Fruit fly (Drosophila melanogaster): ENCODE data around the gene CG14377.
A peak's percentile ranks its signal among the peaks of the same experiment; 100 is the strongest.

The CG14377 gene

DNA sequence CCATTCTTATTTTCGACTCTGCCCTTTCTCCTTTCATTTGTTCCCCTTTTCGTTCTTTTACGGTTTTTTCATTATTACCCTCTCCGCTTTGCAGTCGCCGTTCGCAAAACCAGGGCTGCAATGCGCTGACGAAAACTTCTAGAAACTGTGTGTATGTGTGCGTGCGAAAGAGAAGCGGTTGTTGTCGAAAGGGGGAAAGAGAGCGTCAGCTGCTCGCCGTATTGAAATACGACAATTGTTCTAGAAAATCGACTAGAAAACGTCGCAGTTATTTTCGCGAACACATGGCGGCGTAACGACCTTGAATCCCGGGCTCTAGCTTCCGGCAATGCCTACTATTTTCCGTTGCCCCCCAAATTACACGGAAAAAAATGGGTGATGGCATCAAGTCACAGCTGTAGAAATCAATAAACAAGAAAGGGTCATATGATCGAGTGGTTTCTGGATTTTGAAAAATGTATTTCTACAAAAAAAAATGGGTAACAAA, 14.9 kb upstream of the CG14377 start (continued):
- TF ChIP-seq CG7372 (GFP tag; IDR thresholded peaks at IDR 0.05) (no peak), Dll (GFP tag; IDR thresholded peaks at IDR 0.05; ENCODE audit: partially characterized antibody) (0 out of 4 replicates have a peak, but pooled peaks have one; percentile 24), CG9817 (tag; optimal IDR thresholded peaks at IDR 0.05) (no peak), Hmx (GFP tag; optimal IDR thresholded peaks at IDR 0.05) (no peak), CG15696 (tag; optimal IDR thresholded peaks at IDR 0.05) (no peak), chinmo (GFP tag; IDR thresholded peaks at IDR 0.05; ENCODE audit: partially characterized antibody) (no peak), Chrac-16 (GFP tag; optimal IDR thresholded peaks at IDR 0.05) (no peak), ranshi (GFP tag; IDR thresholded peaks at IDR 0.05) (no peak), Fer3 (tag; optimal IDR thresholded peaks at IDR 0.05) (peak; percentile 5), CG13287 (GFP tag; IDR thresholded peaks at IDR 0.05; ENCODE audit: partially characterized antibody) (peak; percentile 31), CG6175 (GFP tag; IDR thresholded peaks at IDR 0.05) (no peak), CG32767 (GFP tag; IDR thresholded peaks at IDR 0.05) (peak; percentile 45; the same call in 1 of the 2 replicates), C15 (GFP tag; IDR thresholded peaks at IDR 0.05) (no peak), CkIIα-i1 (GFP tag; IDR thresholded peaks at IDR 0.05) (no peak), Rfx (GFP tag; IDR thresholded peaks at IDR 0.05) (peak; percentile 46; the same call in 1 of the 2 replicates), pnt (GFP tag; optimal IDR thresholded peaks at IDR 0.05) (no peak), gem (tag; optimal IDR thresholded peaks at IDR 0.05) (no peak), CG12071 (GFP tag; optimal IDR thresholded peaks at IDR 0.05) (no peak), fru (optimal IDR thresholded peaks at IDR 0.05) (no peak), hth (optimal IDR thresholded peaks at IDR 0.05) (no peak), CG7745 (tag; optimal IDR thresholded peaks at IDR 0.05) (no peak), wor (GFP tag; IDR thresholded peaks at IDR 0.05) (no peak), Usf (GFP tag; optimal IDR thresholded peaks at IDR 0.05) (no peak), NK7.1 (GFP tag; optimal IDR thresholded peaks at IDR 0.05) (no peak), pros (GFP tag; optimal IDR thresholded peaks at IDR 0.05) (no peak), otp (GFP tag; IDR thresholded peaks at IDR 0.05) (no peak), peb (GFP tag; IDR thresholded peaks at IDR 0.05) (no peak), CG6254 (GFP tag; optimal IDR thresholded peaks at IDR 0.05) (no peak), gfzf (GFP tag; optimal IDR thresholded peaks at IDR 0.05) (no peak), Ets65A (GFP tag) (no peak), nmo (GFP tag; optimal IDR thresholded peaks at IDR 0.05) (no peak), CG1792 (GFP tag; optimal IDR thresholded peaks at IDR 0.05) (no peak), Bteb2 (GFP tag; optimal IDR thresholded peaks at IDR 0.05) (peak; percentile 7), hb (GFP tag; IDR thresholded peaks at IDR 0.05; ENCODE audit: partially characterized antibody) (no peak), so (GFP tag; IDR thresholded peaks at IDR 0.05) (no peak), CG4617 (GFP tag; optimal IDR thresholded peaks at IDR 0.05; ENCODE audit: borderline replicate concordance) (no peak), E2f2 (GFP tag; IDR thresholded peaks at IDR 0.05) (no peak), Jarid2 (GFP tag; optimal IDR thresholded peaks at IDR 0.05) (no peak), Adf1 (GFP tag; IDR thresholded peaks at IDR 0.05) (peak; percentile 34), Sox100B (GFP tag; optimal IDR thresholded peaks at IDR 0.05) (no peak), CG4328 (GFP tag; optimal IDR thresholded peaks at IDR 0.05) (no peak), p53 (GFP tag; optimal IDR thresholded peaks at IDR 0.05) (no peak), CG10274 (GFP tag; optimal IDR thresholded peaks at IDR 0.05) (no peak), phol (tag; optimal IDR thresholded peaks at IDR 0.05) (no peak), CG18619 (GFP tag; optimal IDR thresholded peaks at IDR 0.05) (peak; percentile 16), CG4424 (GFP tag; optimal IDR thresholded peaks at IDR 0.05) (no peak), Poxn (GFP tag; IDR thresholded peaks at IDR 0.05) (no peak), Nf-YC (tag; optimal IDR thresholded peaks at IDR 0.05) (no peak), CG4854 (GFP tag; optimal IDR thresholded peaks at IDR 0.05) (no peak), Sry-δ (GFP tag; optimal IDR thresholded peaks at IDR 0.05) (no peak), stwl (tag; optimal IDR thresholded peaks at IDR 0.05) (peak; percentile 7), pho (GFP tag; optimal IDR thresholded peaks at IDR 0.05) (no peak)
